Fruit fly (Drosophila melanogaster) whole organism, embryonic: ENCODE results near the gene CG12171.

Source experiments
- CG10209 ChIP-seq: fragments of 200-800 bp; sonication (Bioruptor generic); optimal IDR thresholded peaks from 3 replicates; lab custom pipeline; 2017; ENCODE audit warnings: missing biosample characterization, mild to moderate bottlenecking, missing genetic modification characterization, missing genetic modification reagents
- CG1024 ChIP-seq: fragments of 200-800 bp; sonication (Bioruptor generic); IDR thresholded peaks from 2 replicates; pipeline ENCODE4 v1.3.6; 2022; ENCODE audit warnings: missing biosample characterization, missing genetic modification characterization
- CG11456 ChIP-seq: fragments of 200-800 bp; sonication (Bioruptor generic); IDR thresholded peaks from 3 replicates; pipeline ENCODE4 v1.3.6; 2022; ENCODE audit warnings: missing biosample characterization, missing genetic modification characterization
- CG12236 ChIP-seq: fragments of 200-800 bp; sonication (Bioruptor generic); optimal IDR thresholded peaks from 2 replicates; lab custom pipeline; 2016; ENCODE audit warnings: missing biosample characterization, missing genetic modification characterization
- CG1233 ChIP-seq: fragments of 200-800 bp; sonication (Bioruptor generic); optimal IDR thresholded peaks from 4 replicates; lab custom pipeline; 2018; ENCODE audit warnings: missing biosample characterization, mild to moderate bottlenecking, missing genetic modification characterization
- CG1647 ChIP-seq: fragments of 200-800 bp; sonication (Bioruptor generic); optimal IDR thresholded peaks from 3 replicates; lab custom pipeline; 2016; ENCODE audit warnings: missing biosample characterization, missing genetic modification characterization
- CG16813 ChIP-seq: fragments of 200-800 bp; sonication (Bioruptor generic); IDR thresholded peaks from 3 replicates; pipeline ENCODE4 v1.3.6; 2022; ENCODE audit warnings: missing biosample characterization, missing genetic modification characterization; ENCODE audit not compliant: partially characterized antibody
- CG17612 ChIP-seq: fragments of 200-800 bp; sonication (Bioruptor generic); IDR thresholded peaks from 2 replicates; pipeline ENCODE4 v1.3.6; 2022; ENCODE audit warnings: missing biosample characterization, missing genetic modification characterization
- CG17912 ChIP-seq: fragments of 200-800 bp; sonication (Bioruptor generic); optimal IDR thresholded peaks from 2 replicates; lab custom pipeline; 2018; ENCODE audit warnings: missing biosample characterization, mild to moderate bottlenecking, missing genetic modification characterization
- CG1792 ChIP-seq: fragments of 200-800 bp; sonication (Bioruptor generic); optimal IDR thresholded peaks from 2 replicates; lab custom pipeline; 2016; ENCODE audit warnings: missing biosample characterization, missing genetic modification characterization
- CG32767 ChIP-seq: fragments of 200-800 bp; sonication (Bioruptor generic); IDR thresholded peaks from 2 replicates; pipeline ENCODE4 v1.3.6; 2022; ENCODE audit warnings: missing biosample characterization, missing genetic modification characterization
- CG34224 ChIP-seq: fragments of 200-800 bp; sonication (Bioruptor generic); IDR thresholded peaks from 3 replicates; pipeline ENCODE4 v1.3.6; 2022; ENCODE audit warnings: missing biosample characterization, missing genetic modification characterization; ENCODE audit not compliant: partially characterized antibody
- CG34376 ChIP-seq: fragments of 200-800 bp; sonication (Bioruptor generic); optimal IDR thresholded peaks from 2 replicates; lab custom pipeline; 2018; ENCODE audit warnings: missing biosample characterization, mild to moderate bottlenecking, missing genetic modification characterization
- CG3838 ChIP-seq: fragments of 200-800 bp; sonication (Bioruptor generic); optimal IDR thresholded peaks from 3 replicates; lab custom pipeline; 2016; ENCODE audit warnings: missing biosample characterization, missing genetic modification characterization
- CG3847 ChIP-seq: fragments of 200-800 bp; sonication (Bioruptor generic); IDR thresholded peaks from 2 replicates; pipeline ENCODE4 v1.3.6; 2022; ENCODE audit warnings: missing biosample characterization, missing genetic modification characterization
- CG6254 ChIP-seq: fragments of 200-800 bp; sonication (Bioruptor generic); optimal IDR thresholded peaks from 3 replicates; lab custom pipeline; 2017; ENCODE audit warnings: mild to moderate bottlenecking, missing biosample characterization, missing genetic modification reagents, missing genetic modification characterization
- CG6683 ChIP-seq: fragments of 200-800 bp; sonication (Bioruptor generic); optimal IDR thresholded peaks from 2 replicates; lab custom pipeline; 2017; ENCODE audit warnings: missing biosample characterization, mild to moderate bottlenecking, missing genetic modification characterization, missing genetic modification reagents
- CG6765 ChIP-seq: fragments of 200-800 bp; sonication (Bioruptor generic); optimal IDR thresholded peaks from 3 replicates; lab custom pipeline; 2017; ENCODE audit warnings: missing biosample characterization, mild to moderate bottlenecking, missing genetic modification characterization
- CG7987 ChIP-seq: fragments of 200-800 bp; sonication (Bioruptor generic); optimal IDR thresholded peaks from 2 replicates; lab custom pipeline; 2018; ENCODE audit warnings: missing biosample characterization, mild to moderate bottlenecking, missing genetic modification characterization, moderate library complexity
- CG8281 ChIP-seq: fragments of 200-800 bp; sonication (Bioruptor generic); optimal IDR thresholded peaks from 2 replicates; lab custom pipeline; 2018; ENCODE audit warnings: missing biosample characterization, mild to moderate bottlenecking, missing genetic modification characterization, moderate library complexity
- CG8290 ChIP-seq, 3 experiments: fragments of 200-800 bp; sonication (Bioruptor generic); optimal IDR thresholded peaks; 2 replicates each; lab custom pipeline; 2016 to 2019; ENCODE audit warnings: missing biosample characterization in 3 of 3, missing genetic modification characterization in 3 of 3, mild to moderate bottlenecking in 2 of 3, moderate library complexity in 1 of 3
- CG9215 ChIP-seq: fragments of 200-800 bp; sonication (Bioruptor generic); IDR thresholded peaks from 2 replicates; pipeline ENCODE4 v1.3.6; 2022; ENCODE audit warnings: missing biosample characterization, missing genetic modification characterization
- CG9797 ChIP-seq: fragments of 200-800 bp; sonication (Bioruptor generic); optimal IDR thresholded peaks from 3 replicates; lab custom pipeline; 2018; ENCODE audit warnings: missing biosample characterization, mild to moderate bottlenecking, missing genetic modification characterization
- CG9932 ChIP-seq: fragments of 200-800 bp; sonication (Bioruptor generic); IDR thresholded peaks from 2 replicates; pipeline ENCODE4 v1.3.6; 2022; ENCODE audit warnings: missing biosample characterization, missing genetic modification characterization
- Chrac-16 ChIP-seq: fragments of 200-800 bp; sonication (Bioruptor generic); optimal IDR thresholded peaks from 3 replicates; lab custom pipeline; 2016; ENCODE audit warnings: missing biosample characterization, missing genetic modification characterization
- CrebB ChIP-seq: fragments of 200-800 bp; sonication (Bioruptor generic); optimal IDR thresholded peaks from 3 replicates; lab custom pipeline; 2018; ENCODE audit warnings: missing biosample characterization, mild to moderate bottlenecking, missing genetic modification characterization
- Dp ChIP-seq: fragments of 200-800 bp; sonication (Bioruptor generic); optimal IDR thresholded peaks from 2 replicates; lab custom pipeline; 2018; ENCODE audit warnings: missing biosample characterization, mild to moderate bottlenecking, missing genetic modification characterization, moderate library complexity
- HLH4C ChIP-seq: fragments of 200-800 bp; sonication (Bioruptor generic); IDR thresholded peaks from 3 replicates; pipeline ENCODE4 v1.3.6; 2022; ENCODE audit warnings: missing biosample characterization, missing genetic modification characterization; ENCODE audit not compliant: partially characterized antibody
- HLH54F ChIP-seq: fragments of 200-800 bp; sonication (Bioruptor generic); optimal IDR thresholded peaks from 3 replicates; lab custom pipeline; 2016; ENCODE audit warnings: missing biosample characterization, missing genetic modification characterization
- Hr39 ChIP-seq: fragments of >200 bp; optimal IDR thresholded peaks from 2 replicates; lab custom pipeline; 2017
- MBD-R2 ChIP-seq: fragments of 200-800 bp; sonication (Bioruptor generic); IDR thresholded peaks from 2 replicates; pipeline ENCODE4 v1.3.6; 2022; ENCODE audit warnings: missing biosample characterization, missing genetic modification characterization
- Nf-YC ChIP-seq: fragments of 200-800 bp; optimal IDR thresholded peaks from 3 replicates; lab custom pipeline; 2019; ENCODE audit warnings: missing biosample characterization, mild to moderate bottlenecking, missing genetic modification characterization, moderate library complexity
- Optix ChIP-seq: fragments of 200-800 bp; sonication (Bioruptor generic); IDR thresholded peaks from 3 replicates; pipeline ENCODE4 v1.3.6; 2022; ENCODE audit warnings: missing biosample characterization, missing genetic modification characterization
- Taf1 ChIP-seq: fragments of 200-800 bp; sonication (Bioruptor generic); IDR thresholded peaks from 2 replicates; pipeline ENCODE4 v1.3.6; 2022; ENCODE audit warnings: missing biosample characterization, missing genetic modification characterization
- Tbp ChIP-seq: fragments of >200 bp; optimal IDR thresholded peaks from 2 replicates; lab custom pipeline; 2018; ENCODE audit warnings: missing biosample characterization, missing genetic modification characterization
- ab ChIP-seq: fragments of 200-800 bp; sonication (Bioruptor generic); optimal IDR thresholded peaks from 2 replicates; lab custom pipeline; 2016; ENCODE audit warnings: missing biosample characterization, missing genetic modification characterization
- bsh ChIP-seq, 2 experiments: fragments of 200-800 bp; sonication (Bioruptor generic); optimal IDR thresholded peaks; 2 replicates each; lab custom pipeline; 2017 to 2018; ENCODE audit warnings: mild to moderate bottlenecking in 2 of 2, missing biosample characterization in 2 of 2, missing genetic modification characterization in 2 of 2, moderate library complexity in 1 of 2
- esg ChIP-seq: fragments of 200-800 bp; sonication (Bioruptor generic); conservative IDR thresholded peaks from 2 replicates; pipeline ENCODE4 v1.3.6; 2022; ENCODE audit warnings: missing biosample characterization, missing genetic modification characterization
- hb ChIP-seq: fragments of 200-800 bp; sonication (Bioruptor generic); IDR thresholded peaks from 3 replicates; pipeline ENCODE4 v1.3.6; 2022; ENCODE audit warnings: missing biosample characterization, missing genetic modification characterization; ENCODE audit not compliant: partially characterized antibody
- kah ChIP-seq: fragments of 200-800 bp; sonication (Bioruptor generic); optimal IDR thresholded peaks from 2 replicates; lab custom pipeline; 2018; ENCODE audit warnings: missing biosample characterization, mild to moderate bottlenecking, missing genetic modification characterization
- klu ChIP-seq: fragments of 200-800 bp; sonication (Bioruptor generic); IDR thresholded peaks from 2 replicates; pipeline ENCODE4 v1.3.6; 2022; ENCODE audit warnings: missing biosample characterization, missing genetic modification characterization
- lbe ChIP-seq: fragments of 200-800 bp; sonication (Bioruptor generic); optimal IDR thresholded peaks from 2 replicates; lab custom pipeline; 2016; ENCODE audit warnings: missing biosample characterization, mild to moderate bottlenecking, missing genetic modification characterization
- maf-S ChIP-seq: fragments of 200-800 bp; sonication (Bioruptor generic); optimal IDR thresholded peaks from 2 replicates; lab custom pipeline; 2016; ENCODE audit warnings: missing biosample characterization, missing genetic modification characterization
- slou ChIP-seq: fragments of 200-800 bp; sonication (Bioruptor generic); optimal IDR thresholded peaks from 3 replicates; lab custom pipeline; 2016; ENCODE audit warnings: missing biosample characterization, missing genetic modification characterization
- so ChIP-seq: fragments of 200-800 bp; sonication (Bioruptor generic); IDR thresholded peaks from 3 replicates; pipeline ENCODE4 v1.3.6; 2022; ENCODE audit warnings: missing biosample characterization, missing genetic modification characterization
- stc ChIP-seq: fragments of 200-800 bp; sonication (Bioruptor generic); IDR thresholded peaks from 2 replicates; pipeline ENCODE4 v1.3.6; 2022; ENCODE audit warnings: missing biosample characterization, missing genetic modification characterization
- trem ChIP-seq: fragments of 200-800 bp; optimal IDR thresholded peaks from 3 replicates; lab custom pipeline; 2019; ENCODE audit warnings: missing biosample characterization, mild to moderate bottlenecking, missing genetic modification characterization, moderate library complexity
- unpg ChIP-seq: fragments of 200-800 bp; sonication (Bioruptor generic); optimal IDR thresholded peaks from 3 replicates; lab custom pipeline; 2018; ENCODE audit warnings: missing biosample characterization, mild to moderate bottlenecking, missing genetic modification characterization, moderate library complexity
- yki ChIP-seq: fragments of >200 bp; optimal IDR thresholded peaks from 3 replicates; lab custom pipeline; 2018
- zf30C ChIP-seq: fragments of 200-800 bp; sonication (Bioruptor generic); optimal IDR thresholded peaks from 3 replicates; lab custom pipeline; 2018; ENCODE audit warnings: missing biosample characterization, mild to moderate bottlenecking, missing genetic modification characterization

CG12171 gene

dm6 chr3R:5624115-5624878 lies 9.1 kb upstream of the CG12171 start, which contains the start of the genes Dph4, Spec2 and RpL13A (continued):
- TF ChIP-seq CG1233 (GFP tag; lab: Kevin White, UChicago) (peak; percentile 96), bsh (GFP tag; optimal IDR thresholded peaks at IDR 0.05; lab: Kevin White, UChicago) (peak; percentile 21 to 78), Dp (peak; percentile 69), CG7987 (GFP tag; lab: Kevin White, UChicago) (peak; percentile 99), CG3847 (GFP tag; lab: Robert Waterston, UW) (no peak), zf30C (GFP tag; lab: Kevin White, UChicago) (peak; percentile 59), trem (tag; lab: Kevin White, UChicago) (peak; percentile 94), CG17612 (GFP tag; lab: Robert Waterston, UW) (no peak), CG10209 (GFP tag; lab: Kevin White, UChicago) (peak; percentile 94), ab (GFP tag; lab: Kevin White, UChicago) (peak; percentile 16), CG11456 (GFP tag; lab: Robert Waterston, UW) (no peak), klu (GFP tag; lab: Robert Waterston, UW) (no peak), CG1792 (GFP tag; lab: Kevin White, UChicago) (peak; percentile 88), Hr39 (lab: Kevin White, UChicago) (no peak), CG6254 (peak; percentile 77), yki (lab: Kevin White, UChicago) (no peak), unpg (peak; percentile 87), Tbp (peak; percentile 52), MBD-R2 (no peak), CG12236 (GFP tag; lab: Kevin White, UChicago) (peak; percentile 94), CG9932 (GFP tag; lab: Robert Waterston, UW) (no peak), CG9215 (GFP tag; lab: Robert Waterston, UW) (no peak), kah (peak; percentile 80), CrebB (tag; lab: Kevin White, UChicago) (peak; percentile 95), CG8281 (tag; lab: Kevin White, UChicago) (peak; percentile 71), CG8290 (GFP tag; optimal IDR thresholded peaks at IDR 0.05; lab: Kevin White, UChicago) (peak; percentile 95), CG8290 (tag; optimal IDR thresholded peaks at IDR 0.05; lab: Kevin White, UChicago) (peak; percentile 88 to 97), esg (GFP tag; lab: Robert Waterston, UW) (no peak), CG34376 (GFP tag; lab: Kevin White, UChicago) (peak; percentile 98), Nf-YC (tag; lab: Kevin White, UChicago) (peak; percentile 83), Taf1 (GFP tag; lab: Robert Waterston, UW) (no peak), stc (GFP tag; lab: Robert Waterston, UW) (no peak), CG16813 (GFP tag; lab: Robert Waterston, UW) (no peak), slou (GFP tag; lab: Kevin White, UChicago) (peak; percentile 88), lbe (peak; percentile 85), so (GFP tag; lab: Robert Waterston, UW) (no peak), CG9797 (GFP tag; lab: Kevin White, UChicago) (peak; percentile 98), CG1024 (GFP tag; lab: Robert Waterston, UW) (no peak), CG1647 (GFP tag; lab: Kevin White, UChicago) (peak; percentile 82), Chrac-16 (peak; percentile 57), HLH4C (GFP tag; lab: Robert Waterston, UW) (no peak), Optix (GFP tag; lab: Robert Waterston, UW) (no peak), CG17912 (peak; percentile 99), HLH54F (GFP tag; lab: Kevin White, UChicago) (peak; percentile 84), CG3838 (GFP tag; lab: Kevin White, UChicago) (peak; percentile 87), CG32767 (GFP tag; lab: Robert Waterston, UW) (no peak), maf-S (GFP tag; lab: Kevin White, UChicago) (peak; percentile 88), CG34224 (GFP tag; lab: Robert Waterston, UW) (no peak), CG6683 (GFP tag; lab: Kevin White, UChicago) (peak; percentile 89), CG6765 (peak; percentile 97), hb (GFP tag; lab: Robert Waterston, UW) (no peak)
